Fruit fly (Drosophila melanogaster): Measurements from ENCODE around the gene eRF1.
A peak's percentile ranks its signal among the peaks of the same experiment; 100 is the strongest.

The eRF1 gene

dm6 chr3L:20395257-20395909 is 47.2 kb downstream of the eRF1 start (continued):
- TF ChIP-seq ems (GFP tag; optimal IDR thresholded peaks at IDR 0.05) (peak; percentile 12), cad (GFP tag; optimal IDR thresholded peaks at IDR 0.05) (no peak), CG14965 (GFP tag; optimal IDR thresholded peaks at IDR 0.05; ENCODE audit: borderline replicate concordance) (no peak), CG15269 (tag; optimal IDR thresholded peaks at IDR 0.05) (peak; percentile 55), CG10209 (GFP tag; optimal IDR thresholded peaks at IDR 0.05) (peak; percentile 40), cas (GFP tag; IDR thresholded peaks at IDR 0.05) (no peak), zf30C (GFP tag; optimal IDR thresholded peaks at IDR 0.05) (peak; percentile 9), Ssrp (tag; optimal IDR thresholded peaks at IDR 0.05) (no peak), Aef1 (GFP tag; IDR thresholded peaks at IDR 0.05) (peak; percentile 33; the same call in 1 of the 3 replicates), dmrt11E (tag; optimal IDR thresholded peaks at IDR 0.05) (no peak), Rx (GFP tag; IDR thresholded peaks at IDR 0.05) (no peak), Trl (optimal IDR thresholded peaks at IDR 0.05) (peak in 1 of 2 experiments; percentile 5), Trl (GFP tag; optimal IDR thresholded peaks at IDR 0.05) (no peak), Poxn (GFP tag; IDR thresholded peaks at IDR 0.05) (no peak), jumu (GFP tag; optimal IDR thresholded peaks at IDR 0.05) (no peak), Doc2 (GFP tag; IDR thresholded peaks at IDR 0.05) (no peak), CG13894 (tag; optimal IDR thresholded peaks at IDR 0.05) (peak; percentile 100), bsh (GFP tag; optimal IDR thresholded peaks at IDR 0.05) (no peak), Asciz (GFP tag; optimal IDR thresholded peaks at IDR 0.05) (no peak), Usf (GFP tag; optimal IDR thresholded peaks at IDR 0.05) (peak; percentile 1), tin (GFP tag; optimal IDR thresholded peaks at IDR 0.05) (no peak), CG6654 (GFP tag; optimal IDR thresholded peaks at IDR 0.05) (no peak), mam (GFP tag; optimal IDR thresholded peaks at IDR 0.05) (peak; percentile 58), ato (GFP tag; IDR thresholded peaks at IDR 0.05; ENCODE audit: partially characterized antibody) (no peak), Bteb2 (GFP tag; optimal IDR thresholded peaks at IDR 0.05) (peak; percentile 61), Sry-δ (GFP tag; optimal IDR thresholded peaks at IDR 0.05) (no peak), crp (GFP tag; optimal IDR thresholded peaks at IDR 0.05) (no peak), CG4730 (GFP tag; IDR thresholded peaks at IDR 0.05) (no peak), bcd (GFP tag; optimal IDR thresholded peaks at IDR 0.05) (peak; percentile 53), shn (GFP tag; optimal IDR thresholded peaks at IDR 0.05) (peak; percentile 29), CG1233 (GFP tag; optimal IDR thresholded peaks at IDR 0.05) (no peak), CG2116 (GFP tag; optimal IDR thresholded peaks at IDR 0.05) (no peak), scrt (GFP tag; optimal IDR thresholded peaks at IDR 0.05) (no peak), BtbVII (GFP tag; optimal IDR thresholded peaks at IDR 0.05) (peak; percentile 65), Sry-β (GFP tag; optimal IDR thresholded peaks at IDR 0.05) (no peak), tgo (GFP tag; IDR thresholded peaks at IDR 0.05) (no peak; the same call in 2 of the 3 replicates), CG30431 (GFP tag; optimal IDR thresholded peaks at IDR 0.05) (no peak), gt (GFP tag; IDR thresholded peaks at IDR 0.05) (no peak), CG9797 (GFP tag; optimal IDR thresholded peaks at IDR 0.05) (no peak), CG32772 (GFP tag; IDR thresholded peaks at IDR 0.05) (no peak), CG3995 (GFP tag; optimal IDR thresholded peaks at IDR 0.05) (peak; percentile 95), Gsc (GFP tag; IDR thresholded peaks at IDR 0.05) (no peak), cato (GFP tag; optimal IDR thresholded peaks at IDR 0.05; ENCODE audit: borderline replicate concordance) (no peak), vnd (GFP tag; IDR thresholded peaks at IDR 0.05; ENCODE audit: partially characterized antibody) (peak; percentile 28; the same call in 1 of the 3 replicates), BEAF-32 (GFP tag; optimal IDR thresholded peaks at IDR 0.05) (no peak), sc (optimal IDR thresholded peaks at IDR 0.05) (no peak), sc (GFP tag; optimal IDR thresholded peaks at IDR 0.05) (no peak), pho (GFP tag; optimal IDR thresholded peaks at IDR 0.05) (peak; percentile 64), CG8089 (GFP tag; optimal IDR thresholded peaks at IDR 0.05) (no peak), Spps (tag; optimal IDR thresholded peaks at IDR 0.05) (no peak), CG13123 (GFP tag; optimal IDR thresholded peaks at IDR 0.05) (no peak)

Data from whole organism, embryonic.